Worm (Caenorhabditis elegans) whole organism, mixed stage, embryonic: Measurements from ENCODE around the gene T09A12.1.

Experiments
- M03D4.4 ChIP-seq: sonication (generic microtip); optimal IDR thresholded peaks from 2 replicates; lab custom pipeline; 2017; ENCODE audit warnings: mild to moderate bottlenecking, missing genetic modification characterization, missing compliant biosample characterization
- flh-1 ChIP-seq: fragments of 200-800 bp; sonication (Bioruptor generic); optimal IDR thresholded peaks from 2 replicates; lab custom pipeline; 2018; ENCODE audit warnings: mild to moderate bottlenecking, missing genetic modification characterization, moderate library complexity, missing compliant biosample characterization
- nhr-76 ChIP-seq: sonication (generic microtip); optimal IDR thresholded peaks from 2 replicates; lab custom pipeline; 2017; ENCODE audit warnings: missing biosample characterization, missing genetic modification characterization
- sem-2 ChIP-seq: fragments of 200-800 bp; sonication (Bioruptor generic); optimal IDR thresholded peaks from 2 replicates; lab custom pipeline; 2018; ENCODE audit warnings: mild to moderate bottlenecking, missing genetic modification characterization, missing compliant biosample characterization
- snpc-4 ChIP-seq: fragments of 150-350 bp; optimal IDR thresholded peaks from 2 replicates; lab custom pipeline; 2014; ENCODE audit warnings: missing biosample characterization, missing genetic modification characterization
- unc-62 ChIP-seq: fragments of 150-350 bp; optimal IDR thresholded peaks from 2 replicates; lab custom pipeline; 2014; ENCODE audit warnings: missing biosample characterization, missing genetic modification reagents, missing genetic modification characterization
- zip-8 ChIP-seq: fragments of 150-350 bp; optimal IDR thresholded peaks from 2 replicates; lab custom pipeline; 2014; ENCODE audit warnings: missing biosample characterization, missing genetic modification characterization
- ztf-11 ChIP-seq: fragments of 150-350 bp; optimal IDR thresholded peaks from 2 replicates; lab custom pipeline; 2014; ENCODE audit warnings: missing biosample characterization, missing genetic modification characterization

- TF ChIP-seq unc-62 (GFP tag; lab: Kevin White, UChicago) (no peak), zip-8 (tag; lab: Kevin White, UChicago) (no peak), flh-1 (GFP tag; lab: Kevin White, UChicago) (no peak), nhr-76 (no peak), M03D4.4 (tag; lab: Kevin White, UChicago) (no peak), ztf-11 (tag; lab: Kevin White, UChicago) (no peak), snpc-4 (no peak), sem-2 (no peak)
Measured at ce11 chrIV:8266024-8266949, 22.1 kb downstream of the T09A12.1 start.
